Worm (Caenorhabditis elegans): Measurements from ENCODE around the gene C41C4.9.

Gene C41C4.9

ce11 chrII:8112063-8112462 is 4.6 kb downstream of the C41C4.9 start, which contains the start of gene lron-4:
Gene lron-4 (minus strand): TSS chrII:8112163.
- no peak for TF ChIP-seq aly-2 (tag; optimal IDR thresholded peaks at IDR 0.05)
- no peak for TF ChIP-seq nhr-28 (tag; optimal IDR thresholded peaks at IDR 0.05)
- TF ChIP-seq elt-1 (tag; optimal IDR thresholded peaks at IDR 0.05): no peak
- TF ChIP-seq nhr-67 (tag; optimal IDR thresholded peaks at IDR 0.05): no peak
- TF ChIP-seq R02D3.7 (tag; optimal IDR thresholded peaks at IDR 0.05): no peak
- TF ChIP-seq pha-4 (tag; optimal IDR thresholded peaks at IDR 0.05): no peak
- no peak for TF ChIP-seq ceh-82 (tag; optimal IDR thresholded peaks at IDR 0.05)
- TF ChIP-seq sea-2 (GFP tag; optimal IDR thresholded peaks at IDR 0.05): no peak
- no peak for TF ChIP-seq nhr-237 (tag; optimal IDR thresholded peaks at IDR 0.05)
- no peak for TF ChIP-seq unc-62 (GFP tag; optimal IDR thresholded peaks at IDR 0.05)
- TF ChIP-seq skn-1 (tag; optimal IDR thresholded peaks at IDR 0.05): no peak

DNA sequence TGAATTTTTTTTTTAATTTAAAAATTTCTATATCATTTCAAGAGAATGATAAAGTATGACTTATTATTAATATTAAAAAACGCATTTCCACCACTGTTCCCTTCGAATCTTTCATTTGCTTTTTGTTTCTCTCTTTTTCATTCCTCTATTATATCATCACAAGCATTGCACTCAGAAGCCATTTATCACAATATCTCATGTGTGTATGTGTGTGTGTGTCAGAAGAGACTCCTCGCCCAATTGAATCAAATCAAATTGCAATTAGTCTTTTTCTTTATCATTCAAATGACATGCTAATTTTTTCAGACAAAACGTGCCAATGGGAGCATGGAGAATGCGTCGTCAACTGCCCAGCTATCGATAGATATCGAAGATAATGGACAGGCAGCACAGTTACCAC is 8.7 kb downstream of the C41C4.9 start, which contains the start of gene unc-105:
Gene unc-105 (plus strand): TSS at position 301 of the 400 bp plus-strand sequence.
- no peak for TF ChIP-seq nhr-28 (tag; optimal IDR thresholded peaks at IDR 0.05)
- TF ChIP-seq nhr-11 (tag; optimal IDR thresholded peaks at IDR 0.05): no peak
- no peak for TF ChIP-seq lin-39 (tag; optimal IDR thresholded peaks at IDR 0.05)
- TF ChIP-seq unc-39 (tag; optimal IDR thresholded peaks at IDR 0.05): no peak
- no peak for TF ChIP-seq nhr-76 (tag; optimal IDR thresholded peaks at IDR 0.05)
- no peak for TF ChIP-seq jun-1 (tag; optimal IDR thresholded peaks at IDR 0.05)
- TF ChIP-seq nhr-67 (tag; optimal IDR thresholded peaks at IDR 0.05): no peak
- no peak for TF ChIP-seq R02D3.7 (tag; optimal IDR thresholded peaks at IDR 0.05)
- no peak for TF ChIP-seq ztf-11 (tag; optimal IDR thresholded peaks at IDR 0.05)
- no peak for TF ChIP-seq unc-62 (GFP tag; optimal IDR thresholded peaks at IDR 0.05)
- TF ChIP-seq ceh-16 (tag; optimal IDR thresholded peaks at IDR 0.05): no peak
- no peak for TF ChIP-seq fos-1 (tag; optimal IDR thresholded peaks at IDR 0.05)

ce11 chrII:8117426-8117825 is 10.0 kb downstream of the C41C4.9 start:
- TF ChIP-seq nfya-1 (tag; optimal IDR thresholded peaks at IDR 0.05; ENCODE audit: insufficient read depth) (peak; percentile 74), R02D3.7 (tag; optimal IDR thresholded peaks at IDR 0.05) (no peak)

DNA sequence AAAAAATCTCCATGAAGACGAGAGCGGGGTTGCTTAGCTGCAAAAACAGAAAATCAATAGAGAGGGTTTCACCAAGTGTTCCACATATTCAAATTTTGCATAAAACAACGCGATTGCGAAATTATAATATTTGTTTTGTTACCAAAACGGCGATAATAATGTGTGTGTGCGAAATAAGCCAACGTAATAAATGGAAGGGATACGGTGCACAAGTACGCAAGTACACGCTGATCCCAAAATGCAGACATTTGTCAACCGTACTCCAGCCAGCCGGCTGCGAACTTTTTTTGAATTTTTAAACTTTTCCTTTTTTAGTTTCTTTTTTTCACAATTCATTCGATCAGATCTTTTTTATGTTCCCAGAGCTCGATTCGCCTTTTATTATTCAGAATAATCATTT is 17.4 kb downstream of the C41C4.9 start, which contains the start of gene ire-1:
Gene ire-1 (minus strand): TSS at position 44 of the 400 bp plus-strand sequence.
- TF ChIP-seq hmg-11 (tag; optimal IDR thresholded peaks at IDR 0.05) (peak; percentile 68), lin-39 (tag; optimal IDR thresholded peaks at IDR 0.05) (peak; percentile 21), unc-62 (GFP tag; optimal IDR thresholded peaks at IDR 0.05) (no peak), aly-2 (tag; optimal IDR thresholded peaks at IDR 0.05) (no peak), lsy-12 (tag; optimal IDR thresholded peaks at IDR 0.05) (peak; percentile 1), nhr-23 (tag; optimal IDR thresholded peaks at IDR 0.05) (peak; percentile 59), ztf-11 (tag; optimal IDR thresholded peaks at IDR 0.05) (no peak), snpc-4 (tag; optimal IDR thresholded peaks at IDR 0.05) (peak; percentile 60), sea-2 (GFP tag; optimal IDR thresholded peaks at IDR 0.05) (no peak), skn-1 (tag; optimal IDR thresholded peaks at IDR 0.05) (peak; percentile 42), nfya-1 (tag; optimal IDR thresholded peaks at IDR 0.05; ENCODE audit: insufficient read depth) (peak; percentile 96), pha-4 (tag; optimal IDR thresholded peaks at IDR 0.05) (peak; percentile 93), nhr-25 (tag; optimal IDR thresholded peaks at IDR 0.05) (peak; percentile 29), lin-15B (tag; optimal IDR thresholded peaks at IDR 0.05) (peak; percentile 71), ceh-9 (tag; optimal IDR thresholded peaks at IDR 0.05) (no peak), ceh-16 (tag; optimal IDR thresholded peaks at IDR 0.05) (no peak), elt-2 (tag; optimal IDR thresholded peaks at IDR 0.05) (peak; percentile 48), eor-1 (tag; optimal IDR thresholded peaks at IDR 0.05) (no peak), pqm-1 (tag; optimal IDR thresholded peaks at IDR 0.05) (peak; percentile 31), egl-5 (tag; optimal IDR thresholded peaks at IDR 0.05) (peak; percentile 8), nhr-237 (tag; optimal IDR thresholded peaks at IDR 0.05) (no peak), nhr-43 (tag; optimal IDR thresholded peaks at IDR 0.05; ENCODE audit: poor library complexity, severe bottlenecking) (peak; percentile 46), ama-1 (optimal IDR thresholded peaks at IDR 0.05) (peak; percentile 54)

DNA sequence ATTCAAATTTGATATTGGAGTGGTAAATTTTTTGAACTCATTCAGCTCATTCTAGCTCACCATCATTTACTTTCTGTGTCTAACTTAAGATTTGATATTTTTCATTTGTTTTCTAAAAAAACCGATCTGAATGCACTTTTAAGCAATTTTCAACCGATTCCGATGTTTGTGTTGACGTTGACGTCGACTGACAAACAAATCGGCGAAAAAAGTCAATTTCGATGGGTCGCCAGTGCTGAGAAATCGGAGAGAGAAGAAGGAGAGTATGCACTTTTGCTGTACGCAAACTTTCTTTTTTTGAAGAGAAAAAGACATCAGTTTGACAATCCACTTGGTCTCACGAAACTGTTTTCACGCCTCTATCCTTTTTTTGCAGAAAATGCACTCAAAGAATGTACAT is 18.0 kb downstream of the C41C4.9 start:
- TF ChIP-seq ama-1 (optimal IDR thresholded peaks at IDR 0.05) (no peak), pha-4 (tag; optimal IDR thresholded peaks at IDR 0.05) (peak; percentile 54)

All from whole organism, L3 larva.